Worm (Caenorhabditis elegans): ENCODE measurements around the gene Y11D7A.3.

The Y11D7A.3 gene

DNA sequence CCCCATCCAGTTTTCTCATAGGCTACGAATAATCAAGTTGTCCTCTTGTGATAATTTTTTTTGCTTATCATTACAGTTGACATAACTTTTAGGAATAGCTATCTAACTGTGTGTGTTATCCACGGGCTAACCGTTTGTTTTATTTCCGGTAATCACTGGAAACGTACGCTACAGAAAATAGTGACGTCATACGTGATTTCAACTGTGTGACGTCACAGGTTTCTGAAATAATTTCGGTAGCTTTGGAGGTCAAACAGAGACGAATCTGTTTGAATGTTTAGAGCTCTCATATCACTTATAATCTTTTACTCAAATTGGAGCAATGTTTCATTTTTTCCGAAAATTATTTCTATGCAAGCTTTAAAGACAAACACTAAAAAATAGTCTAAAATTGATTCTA lies 24.0 kb downstream of the Y11D7A.3 start:
- TF ChIP-seq nhr-11 (tag; optimal IDR thresholded peaks at IDR 0.05) (no peak), ceh-16 (tag; optimal IDR thresholded peaks at IDR 0.05) (no peak), lin-13 (GFP tag; optimal IDR thresholded peaks at IDR 0.05) (no peak), nhr-6 (tag; optimal IDR thresholded peaks at IDR 0.05) (no peak), dmd-4 (tag; optimal IDR thresholded peaks at IDR 0.05) (no peak), ZK546.5 (tag; optimal IDR thresholded peaks at IDR 0.05) (no peak), lsy-2 (tag; optimal IDR thresholded peaks at IDR 0.05) (no peak), ztf-4 (tag; optimal IDR thresholded peaks at IDR 0.05) (no peak), fos-1 (tag; optimal IDR thresholded peaks at IDR 0.05) (no peak), nhr-25 (tag; optimal IDR thresholded peaks at IDR 0.05) (no peak), F13H6.1 (tag; optimal IDR thresholded peaks at IDR 0.05) (no peak), nhr-129 (tag; optimal IDR thresholded peaks at IDR 0.05) (no peak), unc-39 (tag; optimal IDR thresholded peaks at IDR 0.05) (no peak), ama-1 (optimal IDR thresholded peaks at IDR 0.05) (no peak)

- TF ChIP-seq sem-4 (tag; optimal IDR thresholded peaks at IDR 0.05) (peak; percentile 9), dmd-4 (tag; optimal IDR thresholded peaks at IDR 0.05) (no peak), ama-1 (optimal IDR thresholded peaks at IDR 0.05) (peak; percentile 44), nhr-21 (tag; optimal IDR thresholded peaks at IDR 0.05) (peak; percentile 50)
Observed at ce11 chrIV:9258547-9258946, 25.7 kb downstream of the Y11D7A.3 start.

DNA sequence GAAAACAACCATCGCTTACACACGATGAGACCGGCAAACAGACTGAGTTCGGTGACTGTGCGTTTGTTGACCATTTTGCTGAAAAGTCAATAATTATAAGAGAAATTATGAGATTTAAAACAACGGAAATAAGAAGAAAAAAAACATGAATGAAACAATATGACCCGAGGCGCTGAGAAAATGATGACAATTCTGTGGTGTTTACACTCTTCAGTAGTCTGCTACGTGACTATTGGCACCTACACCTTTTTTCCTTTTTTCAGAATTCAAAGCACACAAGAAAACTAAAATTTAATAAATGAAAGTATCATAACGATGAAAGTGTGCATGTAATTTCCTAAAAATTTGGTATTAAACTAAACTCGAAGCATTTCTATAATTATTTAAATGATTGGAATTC lies 26.8 kb downstream of the Y11D7A.3 start, which contains the start of gene Y11D7A.10:
TSS of gene Y11D7A.10 (minus strand) at position 82 of the 400 bp plus-strand sequence.
- TF ChIP-seq skn-1 (tag; optimal IDR thresholded peaks at IDR 0.05) (peak; percentile 80), mbf-1 (tag; optimal IDR thresholded peaks at IDR 0.05) (no peak)

DNA sequence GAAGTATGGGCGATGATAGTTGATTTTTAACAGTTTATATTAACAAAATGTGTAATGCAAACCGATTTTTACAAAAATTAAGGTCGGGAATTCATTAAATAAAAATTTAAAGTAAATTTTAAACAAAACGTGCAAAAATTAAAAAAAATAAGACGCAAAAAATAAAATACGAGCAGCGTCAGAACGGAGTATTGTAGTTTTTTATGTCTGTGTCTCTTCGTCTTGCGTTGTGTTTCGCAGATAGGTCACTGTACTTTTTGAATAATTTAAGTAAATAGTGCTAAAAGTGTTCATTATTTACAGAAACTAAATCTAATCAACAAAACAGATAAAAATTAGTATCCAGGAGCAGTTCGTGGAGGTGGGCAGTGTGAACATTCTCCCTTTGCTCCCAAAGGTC lies 27.4 kb downstream of the Y11D7A.3 start:
- TF ChIP-seq crh-2 (tag; optimal IDR thresholded peaks at IDR 0.05) (no peak), unc-55 (GFP tag; optimal IDR thresholded peaks at IDR 0.05) (peak; percentile 60), nhr-25 (tag; optimal IDR thresholded peaks at IDR 0.05) (no peak), ceh-82 (tag; optimal IDR thresholded peaks at IDR 0.05) (no peak), lin-13 (GFP tag; optimal IDR thresholded peaks at IDR 0.05) (no peak), gmeb-1 (tag; optimal IDR thresholded peaks at IDR 0.05) (peak; percentile 44), C34F6.9 (tag; optimal IDR thresholded peaks at IDR 0.05) (peak; percentile 66), mab-5 (tag; optimal IDR thresholded peaks at IDR 0.05) (no peak), sma-9 (GFP tag; optimal IDR thresholded peaks at IDR 0.05) (peak; percentile 15), sma-9 (tag; optimal IDR thresholded peaks at IDR 0.05) (no peak), lsy-2 (tag; optimal IDR thresholded peaks at IDR 0.05) (no peak), nhr-12 (tag; optimal IDR thresholded peaks at IDR 0.05) (no peak), lin-11 (tag; optimal IDR thresholded peaks at IDR 0.05) (no peak), mdl-1 (tag; optimal IDR thresholded peaks at IDR 0.05) (no peak), nhr-129 (tag; optimal IDR thresholded peaks at IDR 0.05) (peak; percentile 2), ztf-11 (tag; optimal IDR thresholded peaks at IDR 0.05) (no peak)

ce11 chrIV:9260826-9261225 lies 27.9 kb downstream of the Y11D7A.3 start:
- TF ChIP-seq peb-1 (tag; optimal IDR thresholded peaks at IDR 0.05): no peak

DNA sequence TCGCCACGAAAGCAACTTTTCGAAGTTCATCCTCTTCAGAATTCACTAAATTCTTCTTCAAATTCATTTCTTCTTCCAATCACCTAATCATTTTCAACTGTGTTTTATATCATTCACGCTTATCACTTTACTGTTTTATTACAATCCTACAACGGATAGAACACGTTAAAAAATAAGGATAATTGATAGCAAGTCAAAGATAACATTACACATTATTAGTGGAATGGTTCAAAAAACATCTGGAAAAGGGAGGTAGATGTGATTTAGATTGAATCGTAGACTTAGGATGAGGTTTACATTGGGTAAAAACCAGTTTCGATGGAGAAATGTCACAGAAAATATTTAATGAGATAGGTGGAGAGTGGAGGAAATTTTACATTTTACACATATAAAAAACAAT lies 28.8 kb downstream of the Y11D7A.3 start, which contains the start of gene col-120:
TSS of gene col-120 (minus strand) at position 101 of the 400 bp plus-strand sequence.
- TF ChIP-seq R02D3.7 (tag; optimal IDR thresholded peaks at IDR 0.05) (no peak), blmp-1 (tag; optimal IDR thresholded peaks at IDR 0.05; ENCODE audit: insufficient read depth) (no peak), nhr-11 (tag; optimal IDR thresholded peaks at IDR 0.05) (no peak), nhr-23 (tag; optimal IDR thresholded peaks at IDR 0.05) (no peak), Y55F3AM.14 (GFP tag; optimal IDR thresholded peaks at IDR 0.05) (no peak), nhr-129 (tag; optimal IDR thresholded peaks at IDR 0.05) (no peak), lsy-2 (tag; optimal IDR thresholded peaks at IDR 0.05) (no peak), crh-2 (tag; optimal IDR thresholded peaks at IDR 0.05) (no peak), nhr-237 (tag; optimal IDR thresholded peaks at IDR 0.05) (no peak), lin-13 (GFP tag; optimal IDR thresholded peaks at IDR 0.05) (no peak), nhr-77 (tag; optimal IDR thresholded peaks at IDR 0.05) (no peak)

Measured in whole organism, L2 larva.